Worm (Caenorhabditis elegans): ENCODE measurements around the gene H03E18.1.

DNA sequence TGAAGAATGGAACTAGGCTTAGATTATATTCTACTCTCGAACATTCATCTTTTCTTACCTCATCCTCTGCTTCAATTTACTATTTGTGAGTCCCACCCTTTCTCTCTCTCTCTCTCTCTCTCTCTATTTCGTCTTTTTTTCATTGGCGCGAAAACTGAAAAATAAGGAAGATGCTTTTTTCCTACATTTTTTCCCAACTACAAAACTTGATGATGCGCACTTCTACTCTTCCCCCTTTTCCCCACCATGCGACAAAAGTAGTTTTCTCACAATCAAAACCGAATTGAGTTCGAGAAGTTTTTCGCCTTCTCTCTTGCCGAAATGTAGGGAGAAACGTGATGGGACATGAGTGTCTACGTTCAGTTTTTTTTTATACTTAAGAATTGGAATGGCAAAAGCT, 17.8 kb upstream of the H03E18.1 start:
- TF ChIP-seq sea-2 (GFP tag; IDR thresholded peaks at IDR 0.05): no peak
- no peak for TF ChIP-seq hlh-12 (tag; optimal IDR thresholded peaks at IDR 0.05)
- TF ChIP-seq tbx-9 (tag; optimal IDR thresholded peaks at IDR 0.05; ENCODE audit: borderline replicate concordance): no peak
- TF ChIP-seq F10E7.11 (tag; optimal IDR thresholded peaks at IDR 0.05): no peak
- no peak for TF ChIP-seq nhr-179 (tag; optimal IDR thresholded peaks at IDR 0.05)
- no peak for TF ChIP-seq hmg-1.2 (GFP tag; IDR thresholded peaks at IDR 0.05)
- no peak for TF ChIP-seq F55B11.4 (tag; optimal IDR thresholded peaks at IDR 0.05; ENCODE audit: borderline replicate concordance, insufficient read depth)
- no peak for TF ChIP-seq K11D2.4 (GFP tag; IDR thresholded peaks at IDR 0.05)
- TF ChIP-seq zim-3 (tag; optimal IDR thresholded peaks at IDR 0.05): no peak
- TF ChIP-seq hrde-1 (tag; optimal IDR thresholded peaks at IDR 0.05; ENCODE audit: borderline replicate concordance): no peak
- no peak for TF ChIP-seq Y53G8AR.9 (GFP tag; conservative IDR thresholded peaks at IDR 0.05)
- no peak for TF ChIP-seq mes-4 (tag; optimal IDR thresholded peaks at IDR 0.05)
- TF ChIP-seq attf-3 (GFP tag; conservative IDR thresholded peaks at IDR 0.05): no peak
- TF ChIP-seq ztf-18 (tag; optimal IDR thresholded peaks at IDR 0.05): no peak

Measured in whole organism, young adult.